Worm (Caenorhabditis elegans) whole organism, early embryonic: Measurements from ENCODE around the gene F55G11.10.

ENCODE experiments used
- F13C5.2 ChIP-seq: sonication (generic microtip); optimal IDR thresholded peaks from 2 replicates; lab custom pipeline; 2017; ENCODE audit warnings: mild to moderate bottlenecking, missing genetic modification characterization, inconsistent platforms, missing compliant biosample characterization
- aly-1 ChIP-seq: sonication (generic microtip); optimal IDR thresholded peaks from 2 replicates; lab custom pipeline; 2016; ENCODE audit warnings: missing genetic modification characterization, missing compliant biosample characterization
- ama-1 ChIP-seq: fragments of 150-350 bp; optimal IDR thresholded peaks from 2 replicates; lab custom pipeline; 2014
- ceh-13 ChIP-seq: fragments of 200-800 bp; sonication (Bioruptor generic); optimal IDR thresholded peaks from 2 replicates; lab custom pipeline; 2018; ENCODE audit warnings: mild to moderate bottlenecking, missing genetic modification characterization, missing compliant biosample characterization
- ceh-36 ChIP-seq: sonication (generic microtip); optimal IDR thresholded peaks from 2 replicates; lab custom pipeline; 2016; ENCODE audit warnings: missing genetic modification characterization, inconsistent platforms, missing compliant biosample characterization
- ets-7 ChIP-seq: sonication (generic microtip); optimal IDR thresholded peaks from 2 replicates; lab custom pipeline; 2016; ENCODE audit warnings: missing genotype, missing genetic modification characterization, missing compliant biosample characterization
- flt-1 ChIP-seq: fragments of 200-800 bp; sonication (Bioruptor generic); IDR thresholded peaks from 2 replicates; pipeline ENCODE4 v1.3.6; 2022; ENCODE audit warnings: missing genetic modification characterization, missing compliant biosample characterization
- hmbx-1 ChIP-seq: sonication (generic microtip); optimal IDR thresholded peaks from 2 replicates; lab custom pipeline; 2016; ENCODE audit warnings: mild to moderate bottlenecking, missing genetic modification characterization, missing compliant biosample characterization
- hmg-4 ChIP-seq: fragments of 200-800 bp; sonication (Bioruptor generic); optimal IDR thresholded peaks from 2 replicates; lab custom pipeline; 2018; ENCODE audit warnings: mild to moderate bottlenecking, missing genetic modification characterization, missing compliant biosample characterization
- pes-1 ChIP-seq: fragments of 200-800 bp; sonication (Bioruptor generic); IDR thresholded peaks from 2 replicates; pipeline ENCODE4 v1.3.6; 2022; ENCODE audit warnings: missing genetic modification reagents, missing genetic modification characterization, missing compliant biosample characterization
- scrt-1 ChIP-seq: fragments of 200-800 bp; sonication (Bioruptor generic); IDR thresholded peaks from 2 replicates; pipeline ENCODE4 v1.3.6; 2022; ENCODE audit warnings: missing genetic modification characterization, missing compliant biosample characterization
- tbx-37 ChIP-seq: fragments of 200-800 bp; sonication (Bioruptor generic); conservative IDR thresholded peaks from 2 replicates; pipeline ENCODE4 v1.3.6; 2022; ENCODE audit warnings: missing genetic modification reagents, missing genetic modification characterization, missing compliant biosample characterization

- TF ChIP-seq ama-1 (lab: Kevin White, UChicago) (no peak), ceh-36 (tag; lab: Kevin White, UChicago) (no peak), hmbx-1 (tag; lab: Kevin White, UChicago) (no peak), tbx-37 (GFP tag; lab: Robert Waterston, UW) (no peak), ceh-13 (GFP tag; lab: Kevin White, UChicago) (no peak), pes-1 (no peak), aly-1 (no peak), hmg-4 (GFP tag; lab: Kevin White, UChicago) (no peak), flt-1 (GFP tag; lab: Robert Waterston, UW) (no peak), scrt-1 (GFP tag; lab: Robert Waterston, UW) (no peak), ets-7 (tag; lab: Kevin White, UChicago) (no peak), F13C5.2 (no peak)
Measured at ce11 chrIV:12915479-12915878, 33.1 kb upstream of the F55G11.10 start, which contains the start of gene srz-15.
